Worm (Caenorhabditis elegans) whole organism, L4 larva: ENCODE results near the gene F16G10.14.

Experiments used
- ama-1 ChIP-seq: fragments of 150-350 bp; optimal IDR thresholded peaks from 2 replicates; lab custom pipeline; 2014; ENCODE audit warnings: inconsistent platforms, mixed read lengths
- fos-1 ChIP-seq: fragments of 150-350 bp; optimal IDR thresholded peaks from 2 replicates; lab custom pipeline; 2014; ENCODE audit warnings: missing biosample characterization, missing genetic modification characterization
- lsy-2 ChIP-seq, 2 experiments: fragments of 150-350 bp in 1 of 2; sonication (generic microtip) in 1 of 2; optimal IDR thresholded peaks; 2 replicates each; lab custom pipeline; 2014 to 2017; ENCODE audit warnings: missing biosample characterization in 2 of 2, missing genetic modification characterization in 2 of 2
- pha-4 ChIP-seq, 2 experiments: fragments of 150-350 bp in 1 of 2; fragments of 200-800 bp in 1 of 2; sonication (Bioruptor generic) in 1 of 2; IDR thresholded peaks in 1 of 2; optimal IDR thresholded peaks in 1 of 2; 2 replicates each; pipeline versions ENCODE4 v1.3.6 to Lab custom; 2014 to 2022; ENCODE audit warnings: missing genetic modification characterization in 2 of 2, missing genetic modification reagents in 2 of 2, missing biosample characterization in 1 of 2, missing compliant biosample characterization in 1 of 2
- zag-1 ChIP-seq: fragments of 150-350 bp; optimal IDR thresholded peaks from 2 replicates; lab custom pipeline; 2014; ENCODE audit warnings: missing biosample characterization, missing genetic modification characterization

ce11 chrII:2422427-2422826, 23.6 kb upstream of the F16G10.14 start:
- TF ChIP-seq zag-1 (tag; lab: Kevin White, UChicago) (no peak), fos-1 (tag; lab: Kevin White, UChicago) (no peak), ama-1 (lab: Kevin White, UChicago) (no peak), lsy-2 (tag; optimal IDR thresholded peaks at IDR 0.05; lab: Kevin White, UChicago) (no peak), pha-4 (GFP tag; IDR thresholded peaks at IDR 0.05; lab: Robert Waterston, UW) (no peak), pha-4 (tag; optimal IDR thresholded peaks at IDR 0.05; lab: Kevin White, UChicago) (no peak)
